Fruit fly (Drosophila melanogaster) whole organism, adult: ENCODE results near the gene Sems.

Source experiments
- CG11617 ChIP-seq: fragments of 200-800 bp; sonication (Bioruptor generic); optimal IDR thresholded peaks from 2 replicates; lab custom pipeline; 2017; ENCODE audit warnings: mild to moderate bottlenecking, missing biosample characterization, missing genetic modification reagents, missing genetic modification characterization
- CG12768 ChIP-seq: fragments of 200-800 bp; sonication (Bioruptor generic); optimal IDR thresholded peaks from 2 replicates; lab custom pipeline; 2017; ENCODE audit warnings: missing biosample characterization, missing genetic modification characterization, mild to moderate bottlenecking, moderate library complexity, missing genetic modification reagents
- CG14711 ChIP-seq: fragments of 200-800 bp; sonication (Bioruptor generic); optimal IDR thresholded peaks from 2 replicates; lab custom pipeline; 2018; ENCODE audit warnings: missing biosample characterization, mild to moderate bottlenecking, missing genetic modification characterization, moderate library complexity
- CG1620 ChIP-seq: fragments of 200-800 bp; sonication (Bioruptor generic); optimal IDR thresholded peaks from 2 replicates; lab custom pipeline; 2016; ENCODE audit warnings: missing biosample characterization, missing genetic modification characterization
- CG33017 ChIP-seq: fragments of 200-800 bp; sonication (Bioruptor generic); optimal IDR thresholded peaks from 2 replicates; lab custom pipeline; 2018; ENCODE audit warnings: missing biosample characterization, mild to moderate bottlenecking, missing genetic modification characterization, moderate library complexity
- CG5204 ChIP-seq: fragments of 200-800 bp; sonication (Bioruptor generic); optimal IDR thresholded peaks from 2 replicates; lab custom pipeline; 2016; ENCODE audit warnings: missing biosample characterization, missing genetic modification characterization
- CG7045 ChIP-seq: fragments of 200-800 bp; sonication (Bioruptor generic); optimal IDR thresholded peaks from 2 replicates; lab custom pipeline; 2017; ENCODE audit warnings: missing biosample characterization, mild to moderate bottlenecking, missing genetic modification characterization
- CG7101 ChIP-seq: fragments of 200-800 bp; sonication (Bioruptor generic); optimal IDR thresholded peaks from 2 replicates; lab custom pipeline; 2018; ENCODE audit warnings: missing biosample characterization, mild to moderate bottlenecking, missing genetic modification characterization, moderate library complexity
- Clk ChIP-seq: fragments of 200-800 bp; sonication (Bioruptor generic); optimal IDR thresholded peaks from 2 replicates; lab custom pipeline; 2017; ENCODE audit warnings: missing biosample characterization, missing genetic modification characterization
- Crg-1 ChIP-seq: fragments of 200-800 bp; sonication (Bioruptor generic); optimal IDR thresholded peaks from 2 replicates; lab custom pipeline; 2016; ENCODE audit warnings: missing biosample characterization, missing genetic modification characterization
- Hr96 ChIP-seq: fragments of 200-800 bp; sonication (Bioruptor generic); optimal IDR thresholded peaks from 2 replicates; lab custom pipeline; 2016; ENCODE audit warnings: missing biosample characterization, missing genetic modification characterization
- Mnt ChIP-seq: fragments of 200-800 bp; sonication (Bioruptor generic); optimal IDR thresholded peaks from 2 replicates; lab custom pipeline; 2016; ENCODE audit warnings: missing biosample characterization, mild to moderate bottlenecking, missing genetic modification characterization
- bab1 ChIP-seq: fragments of 200-800 bp; sonication (Bioruptor generic); optimal IDR thresholded peaks from 3 replicates; lab custom pipeline; 2019; ENCODE audit warnings: missing biosample characterization, mild to moderate bottlenecking, missing genetic modification characterization, moderate library complexity
- cic ChIP-seq: fragments of 200-800 bp; sonication (Bioruptor generic); optimal IDR thresholded peaks from 2 replicates; lab custom pipeline; 2017; ENCODE audit warnings: missing biosample characterization, mild to moderate bottlenecking, missing genetic modification characterization, moderate library complexity
- cnc ChIP-seq, 2 experiments: fragments of >200 bp; optimal IDR thresholded peaks; 2 replicates each; lab custom pipeline; 2017
- kay ChIP-seq: fragments of 200-800 bp; sonication (Bioruptor generic); peaks from one replicate; lab custom pipeline; 2016; ENCODE audit warnings: missing biosample characterization, missing genetic modification characterization, borderline replicate concordance
- ovo ChIP-seq: fragments of 200-800 bp; sonication (Bioruptor generic); optimal IDR thresholded peaks from 2 replicates; lab custom pipeline; 2016; ENCODE audit warnings: missing biosample characterization, missing genetic modification characterization
- pad ChIP-seq: fragments of 200-800 bp; sonication (Bioruptor generic); optimal IDR thresholded peaks from 3 replicates; lab custom pipeline; 2017; ENCODE audit warnings: missing biosample characterization, missing genetic modification characterization, mild to moderate bottlenecking, moderate library complexity, missing genetic modification reagents
- tj ChIP-seq: fragments of 200-800 bp; sonication (Bioruptor generic); optimal IDR thresholded peaks from 3 replicates; lab custom pipeline; 2017; ENCODE audit warnings: missing biosample characterization, mild to moderate bottlenecking, missing genetic modification characterization, moderate library complexity
- toe ChIP-seq: fragments of 200-800 bp; sonication (Bioruptor generic); optimal IDR thresholded peaks from 2 replicates; lab custom pipeline; 2016; ENCODE audit warnings: missing biosample characterization, missing genetic modification characterization

Gene Sems

DNA sequence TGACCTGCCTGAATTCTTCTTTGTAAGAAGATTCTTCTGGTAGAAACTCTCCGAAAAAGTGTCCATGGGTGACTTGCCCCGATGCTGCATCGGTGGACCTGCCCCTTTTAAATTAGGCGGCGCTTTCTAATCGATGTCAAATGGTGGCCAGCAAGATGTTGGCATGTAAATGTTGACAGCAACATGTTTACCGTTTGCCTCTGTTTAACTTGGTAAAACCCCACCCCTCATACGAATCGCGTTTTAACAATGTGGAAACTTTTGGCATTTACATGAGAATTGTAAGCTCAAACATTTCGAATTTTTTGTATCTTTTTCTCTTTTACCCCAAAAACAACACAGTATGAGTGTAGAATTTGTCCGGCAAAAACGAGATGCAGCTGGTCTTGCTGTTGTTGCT lies 19.8 kb upstream of the Sems start:
- TF ChIP-seq Crg-1 (GFP tag; lab: Kevin White, UChicago) (no peak), toe (no peak), pad (GFP tag; lab: Kevin White, UChicago) (no peak), Mnt (no peak), CG5204 (GFP tag; lab: Kevin White, UChicago) (no peak), kay (GFP tag; lab: Kevin White, UChicago) (no peak), CG33017 (no peak), Hr96 (GFP tag; lab: Kevin White, UChicago) (no peak), cic (no peak), CG11617 (GFP tag; lab: Kevin White, UChicago) (no peak)

DNA sequence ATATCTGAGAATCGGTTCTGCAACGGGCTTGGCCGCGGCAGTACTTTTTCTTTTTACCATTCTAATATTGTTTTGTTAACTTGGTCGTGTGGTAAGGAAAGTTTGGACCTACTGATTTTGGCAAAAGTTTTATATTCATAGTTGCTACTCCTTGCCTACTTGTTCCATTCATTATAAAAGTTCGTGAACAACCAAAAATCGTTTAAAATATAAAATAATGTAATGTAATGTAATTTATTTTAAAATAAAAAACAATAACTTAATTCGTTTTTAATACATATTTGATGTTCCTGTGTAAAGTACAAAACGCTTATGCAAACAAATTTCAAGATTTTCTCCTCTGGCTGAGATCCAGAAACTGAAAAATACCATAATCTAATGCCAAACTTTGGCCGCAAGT lies 18.1 kb upstream of the Sems start, which contains the start of gene CG33286:
CG33286 (minus strand) TSS at position 101 of the 400 bp plus-strand sequence.
- TF ChIP-seq CG7101 (no peak), bab1 (GFP tag; lab: Kevin White, UChicago) (no peak), cic (no peak), Clk (no peak), Mnt (no peak), Crg-1 (GFP tag; lab: Kevin White, UChicago) (no peak), CG5204 (GFP tag; lab: Kevin White, UChicago) (no peak), CG12768 (GFP tag; lab: Kevin White, UChicago) (no peak), pad (GFP tag; lab: Kevin White, UChicago) (no peak), CG33017 (no peak), ovo (no peak), CG1620 (GFP tag; lab: Kevin White, UChicago) (no peak), CG7045 (GFP tag; lab: Kevin White, UChicago) (no peak), kay (GFP tag; lab: Kevin White, UChicago) (no peak), Hr96 (GFP tag; lab: Kevin White, UChicago) (no peak), tj (GFP tag; lab: Kevin White, UChicago) (no peak), CG14711 (no peak), CG11617 (GFP tag; lab: Kevin White, UChicago) (no peak)

DNA sequence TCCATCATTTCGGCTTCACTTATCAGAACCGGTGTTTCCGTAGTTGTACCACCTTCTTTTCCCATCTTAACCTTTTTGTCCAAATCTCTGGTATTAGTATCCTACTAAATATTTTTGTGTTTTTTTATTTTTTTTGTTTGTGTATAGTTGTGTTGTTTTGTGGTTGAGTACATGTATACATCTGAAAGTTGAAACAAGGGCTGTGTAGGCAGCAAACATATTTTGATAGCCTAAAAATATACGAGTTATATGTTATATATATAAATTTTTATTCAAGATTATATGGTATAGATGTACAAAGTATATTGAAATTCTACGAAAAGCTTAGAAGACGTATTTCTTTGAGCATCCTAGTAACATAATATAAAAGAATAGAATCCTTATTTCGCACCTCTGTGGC lies 14.0 kb upstream of the Sems start, which contains the start of gene CG33287:
CG33287 (minus strand) TSS at position 101 of the 400 bp plus-strand sequence.
- TF ChIP-seq CG14711 (no peak), cic (no peak), ovo (no peak), toe (no peak), Mnt (no peak), kay (GFP tag; lab: Kevin White, UChicago) (no peak), cnc (optimal IDR thresholded peaks at IDR 0.05; lab: Kevin White, UChicago) (no peak), CG11617 (GFP tag; lab: Kevin White, UChicago) (no peak), CG5204 (GFP tag; lab: Kevin White, UChicago) (no peak), CG7101 (no peak), CG1620 (GFP tag; lab: Kevin White, UChicago) (no peak), CG12768 (GFP tag; lab: Kevin White, UChicago) (no peak)

DNA sequence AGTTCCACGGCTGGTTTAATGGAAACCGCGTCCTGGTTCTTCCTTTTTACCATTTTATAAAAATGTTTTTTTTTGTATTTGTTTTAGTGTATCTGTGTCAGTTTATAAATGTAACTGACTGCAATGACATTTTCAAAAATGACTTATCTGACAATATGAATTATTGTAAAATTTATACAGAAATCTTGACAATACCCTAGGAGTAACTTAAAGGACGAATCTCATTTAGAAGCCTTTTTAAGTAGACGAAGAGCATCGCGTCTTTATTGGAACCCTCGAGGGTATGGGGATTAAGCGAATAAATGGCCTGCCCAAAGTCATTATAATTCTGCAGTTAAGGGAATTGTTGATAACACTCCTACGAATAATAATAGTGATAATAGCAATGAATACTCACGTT lies 10.1 kb upstream of the Sems start, which contains the start of gene CG12983:
CG12983 (minus strand) TSS at position 101 of the 400 bp plus-strand sequence.
- TF ChIP-seq CG14711, result no peak
- TF ChIP-seq tj (GFP tag; lab: Kevin White, UChicago), result no peak
- no peak for TF ChIP-seq CG33017
- no peak for TF ChIP-seq CG7045 (GFP tag; lab: Kevin White, UChicago)
- no peak for TF ChIP-seq pad (GFP tag; lab: Kevin White, UChicago)
- TF ChIP-seq cnc (optimal IDR thresholded peaks at IDR 0.05; lab: Kevin White, UChicago), result no peak

DNA sequence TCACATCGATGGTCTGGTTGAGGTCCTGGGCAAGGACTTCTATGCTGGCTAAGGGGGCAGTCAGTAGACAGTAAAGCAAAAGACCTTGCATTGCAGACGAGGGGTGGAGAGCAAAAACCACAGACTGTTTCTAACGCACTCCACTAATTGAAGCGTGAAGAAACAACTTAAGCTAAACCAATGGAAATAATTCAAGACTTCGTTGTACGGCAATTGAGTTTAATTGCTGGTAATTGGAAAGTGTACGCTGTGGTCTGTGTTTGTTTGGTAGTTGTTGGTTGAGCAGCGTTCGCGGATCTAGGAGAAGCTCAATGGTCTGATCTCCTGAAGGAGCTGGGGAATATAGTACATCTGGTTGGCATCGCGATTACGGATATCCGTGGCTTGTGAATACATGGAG lies 5.9 kb upstream of the Sems start, which contains the start of gene CG10587:
CG10587 (minus strand) TSS at position 101 of the 400 bp plus-strand sequence.
- TF ChIP-seq CG12768 (GFP tag; lab: Kevin White, UChicago), result no peak
- TF ChIP-seq ovo, result no peak
- no peak for TF ChIP-seq CG7101
- no peak for TF ChIP-seq Hr96 (GFP tag; lab: Kevin White, UChicago)
- no peak for TF ChIP-seq CG1620 (GFP tag; lab: Kevin White, UChicago)
- no peak for TF ChIP-seq CG7045 (GFP tag; lab: Kevin White, UChicago)
- TF ChIP-seq cnc (optimal IDR thresholded peaks at IDR 0.05; lab: Kevin White, UChicago), result no peak
- no peak for TF ChIP-seq pad (GFP tag; lab: Kevin White, UChicago)

DNA sequence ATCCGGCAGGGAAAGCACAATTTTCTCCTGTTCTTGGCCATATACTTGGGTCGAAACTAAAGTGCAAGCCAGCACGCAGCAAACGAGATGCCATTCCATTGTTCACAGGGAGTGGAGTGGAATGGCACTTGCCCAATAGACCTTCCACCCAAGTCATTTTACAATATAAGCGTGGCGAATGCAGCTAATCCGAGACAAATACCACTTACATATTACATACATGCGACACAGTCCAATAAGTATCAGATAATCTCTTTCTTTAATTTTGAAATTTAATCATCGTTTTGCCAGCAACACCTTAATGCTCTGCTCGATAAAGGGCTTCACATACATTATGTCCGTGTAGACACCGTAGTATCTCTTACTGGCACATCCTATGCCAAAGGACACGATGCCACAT lies 4.7 kb upstream of the Sems start, which contains the start of gene CG11037:
CG11037 (minus strand) TSS at position 101 of the 400 bp plus-strand sequence.
- no peak for TF ChIP-seq Hr96 (GFP tag; lab: Kevin White, UChicago)
- TF ChIP-seq ovo, result no peak
- TF ChIP-seq CG33017, result no peak
- TF ChIP-seq CG11617 (GFP tag; lab: Kevin White, UChicago), result no peak
- TF ChIP-seq CG7045 (GFP tag; lab: Kevin White, UChicago), result no peak
- TF ChIP-seq cnc (optimal IDR thresholded peaks at IDR 0.05; lab: Kevin White, UChicago), result no peak
- no peak for TF ChIP-seq toe
- TF ChIP-seq Crg-1 (GFP tag; lab: Kevin White, UChicago), result no peak
- TF ChIP-seq CG5204 (GFP tag; lab: Kevin White, UChicago), result no peak
- TF ChIP-seq pad (GFP tag; lab: Kevin White, UChicago), result no peak
- TF ChIP-seq cic, result no peak
- TF ChIP-seq CG7101, result no peak
- no peak for TF ChIP-seq tj (GFP tag; lab: Kevin White, UChicago)
- TF ChIP-seq CG1620 (GFP tag; lab: Kevin White, UChicago), result no peak
- no peak for TF ChIP-seq Mnt
- no peak for TF ChIP-seq bab1 (GFP tag; lab: Kevin White, UChicago)
- no peak for TF ChIP-seq Clk
- no peak for TF ChIP-seq kay (GFP tag; lab: Kevin White, UChicago)
- TF ChIP-seq CG12768 (GFP tag; lab: Kevin White, UChicago), result no peak
- no peak for TF ChIP-seq CG14711
